Worm (Caenorhabditis elegans) whole organism, L1 larva: ENCODE data around the gene Y46G5A.22.

ENCODE experiments used
- F16B12.6 ChIP-seq: fragments of 150-350 bp; optimal IDR thresholded peaks from 2 replicates; lab custom pipeline; 2014; ENCODE audit warnings: missing biosample characterization, missing genetic modification characterization
- ceh-63 ChIP-seq: fragments of 200-800 bp; sonication (Bioruptor generic); optimal IDR thresholded peaks from 2 replicates; lab custom pipeline; 2018; ENCODE audit warnings: mild to moderate bottlenecking, missing genetic modification characterization, missing compliant biosample characterization
- dpl-1 ChIP-seq, 3 experiments: fragments of 150-350 bp in 2 of 3; sonication (generic microtip) in 1 of 3; optimal IDR thresholded peaks; 2 replicates each; lab custom pipeline; 2014 to 2017; ENCODE audit warnings: missing biosample characterization in 3 of 3, missing genetic modification characterization in 3 of 3, missing genetic modification reagents in 3 of 3
- efl-1 ChIP-seq, 4 experiments: fragments of 150-350 bp; optimal IDR thresholded peaks in 3 of 4; peaks in 1 of 4; 1 replicate in 1 of 4; 2 replicates in 3 of 4; lab custom pipeline; 2014; ENCODE audit warnings: missing biosample characterization in 2 of 4, missing genetic modification characterization in 2 of 4, missing genetic modification reagents in 2 of 4
- egl-13 ChIP-seq: sonication (generic microtip); optimal IDR thresholded peaks from 2 replicates; lab custom pipeline; 2016; ENCODE audit warnings: missing genotype, missing genetic modification reagents, missing genetic modification characterization, missing compliant biosample characterization
- elt-3 ChIP-seq, 6 experiments: fragments of 150-350 bp in 1 of 6; sonication (generic microtip); optimal IDR thresholded peaks; 2 replicates each; lab custom pipeline; 2017 to 2018; ENCODE audit warnings: missing biosample characterization in 6 of 6, missing genetic modification characterization in 6 of 6, inconsistent platforms in 1 of 6
- jun-1 ChIP-seq: fragments of 150-350 bp; optimal IDR thresholded peaks from 2 replicates; lab custom pipeline; 2014; ENCODE audit warnings: missing biosample characterization, missing genetic modification reagents, missing genetic modification characterization
- lin-13 ChIP-seq: fragments of 150-350 bp; optimal IDR thresholded peaks from 2 replicates; lab custom pipeline; 2014; ENCODE audit warnings: missing biosample characterization, missing genetic modification reagents, missing genetic modification characterization
- mep-1 ChIP-seq: fragments of 150-350 bp; optimal IDR thresholded peaks from 2 replicates; lab custom pipeline; 2014; ENCODE audit warnings: missing biosample characterization, missing genetic modification characterization
- nhr-237 ChIP-seq: fragments of 150-350 bp; optimal IDR thresholded peaks from 2 replicates; lab custom pipeline; 2014; ENCODE audit warnings: missing biosample characterization, missing genetic modification characterization
- sptf-1 ChIP-seq: fragments of 150-350 bp; optimal IDR thresholded peaks from 2 replicates; lab custom pipeline; 2014; ENCODE audit warnings: missing biosample characterization, missing genetic modification characterization
- tbx-2 ChIP-seq: sonication (generic microtip); optimal IDR thresholded peaks from 2 replicates; lab custom pipeline; 2016; ENCODE audit warnings: missing genetic modification characterization, missing compliant biosample characterization
- unc-62 ChIP-seq: fragments of 150-350 bp; optimal IDR thresholded peaks from 2 replicates; lab custom pipeline; 2014; ENCODE audit warnings: missing biosample characterization, missing genetic modification reagents, missing genetic modification characterization
- zip-4 ChIP-seq: fragments of 200-800 bp; sonication (Bioruptor generic); optimal IDR thresholded peaks from 2 replicates; lab custom pipeline; 2018; ENCODE audit warnings: mild to moderate bottlenecking, missing genetic modification characterization, moderate library complexity, missing compliant biosample characterization

DNA sequence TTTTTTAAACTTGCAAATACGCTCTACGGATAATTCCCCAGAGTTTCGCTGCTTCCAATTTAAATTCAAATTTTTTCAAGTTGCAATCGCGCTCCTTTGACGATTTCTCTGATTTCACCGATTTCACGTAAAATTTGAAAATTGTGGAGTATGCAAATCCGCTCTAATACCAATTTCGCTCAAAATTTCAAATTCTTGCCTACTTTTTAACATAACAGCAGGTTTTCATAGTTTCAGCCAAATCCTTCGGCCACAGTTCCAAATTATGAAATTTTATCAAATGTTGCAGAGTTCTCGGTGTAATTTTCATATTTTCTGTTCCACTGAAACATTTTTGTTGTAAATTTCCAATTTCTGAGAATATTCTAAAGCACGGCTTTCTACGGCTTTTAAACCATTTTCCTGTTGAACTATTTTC is 30.5 kb downstream of the Y46G5A.22 start, which contains the start of gene alkb-7:
- TF ChIP-seq ceh-63 (GFP tag; lab: Kevin White, UChicago) (no peak), jun-1 (tag; lab: Kevin White, UChicago) (no peak), F16B12.6 (tag; lab: Kevin White, UChicago) (no peak), elt-3 (tag; optimal IDR thresholded peaks at IDR 0.05; lab: Kevin White, UChicago) (no peak), efl-1 (optimal IDR thresholded peaks at IDR 0.05; lab: Kevin White, UChicago) (no peak), efl-1 (GFP tag; optimal IDR thresholded peaks at IDR 0.05 in 1 of 2; lab: Kevin White, UChicago) (peak in 1 of 2 experiments; percentile 70), mep-1 (tag; lab: Kevin White, UChicago) (no peak), dpl-1 (GFP tag; optimal IDR thresholded peaks at IDR 0.05; lab: Kevin White, UChicago) (no peak), egl-13 (no peak), sptf-1 (tag; lab: Kevin White, UChicago) (no peak), nhr-237 (tag; lab: Kevin White, UChicago) (no peak), unc-62 (no peak), tbx-2 (no peak), lin-13 (GFP tag; lab: Kevin White, UChicago) (no peak), zip-4 (GFP tag; lab: Kevin White, UChicago) (no peak)
